Worm (Caenorhabditis elegans) whole organism, late embryonic: ENCODE data around the gene pqn-31.

Experiments used
- ceh-22 ChIP-seq: sonication (generic microtip); optimal IDR thresholded peaks from 2 replicates; lab custom pipeline; 2017; ENCODE audit warnings: missing biosample characterization, missing genetic modification characterization
- elt-2 ChIP-seq: sonication (generic microtip); optimal IDR thresholded peaks from 2 replicates; lab custom pipeline; 2016; ENCODE audit warnings: missing genetic modification reagents, missing genetic modification characterization, missing compliant biosample characterization
- pros-1 ChIP-seq: fragments of 150-350 bp; optimal IDR thresholded peaks from 2 replicates; lab custom pipeline; 2014; ENCODE audit warnings: missing biosample characterization, missing genetic modification reagents, missing genetic modification characterization
- ref-2 ChIP-seq: sonication (generic microtip); optimal IDR thresholded peaks from 2 replicates; lab custom pipeline; 2016; ENCODE audit warnings: missing genetic modification characterization, missing compliant biosample characterization
- tbx-7 ChIP-seq: sonication (generic microtip); optimal IDR thresholded peaks from 2 replicates; lab custom pipeline; 2016; ENCODE audit warnings: missing genotype, missing genetic modification characterization, missing compliant biosample characterization

ce11 chrV:9079965-9080432 is 29.4 kb upstream of the pqn-31 start:
- TF ChIP-seq ref-2 (tag; lab: Kevin White, UChicago) (no peak), tbx-7 (tag; lab: Kevin White, UChicago) (no peak), elt-2 (tag; lab: Kevin White, UChicago) (peak; percentile 44), pros-1 (tag; lab: Kevin White, UChicago) (no peak), ceh-22 (tag; lab: Kevin White, UChicago) (no peak)
